Fruit fly (Drosophila melanogaster): Measurements from ENCODE around the gene CG10098.

Gene CG10098

DNA sequence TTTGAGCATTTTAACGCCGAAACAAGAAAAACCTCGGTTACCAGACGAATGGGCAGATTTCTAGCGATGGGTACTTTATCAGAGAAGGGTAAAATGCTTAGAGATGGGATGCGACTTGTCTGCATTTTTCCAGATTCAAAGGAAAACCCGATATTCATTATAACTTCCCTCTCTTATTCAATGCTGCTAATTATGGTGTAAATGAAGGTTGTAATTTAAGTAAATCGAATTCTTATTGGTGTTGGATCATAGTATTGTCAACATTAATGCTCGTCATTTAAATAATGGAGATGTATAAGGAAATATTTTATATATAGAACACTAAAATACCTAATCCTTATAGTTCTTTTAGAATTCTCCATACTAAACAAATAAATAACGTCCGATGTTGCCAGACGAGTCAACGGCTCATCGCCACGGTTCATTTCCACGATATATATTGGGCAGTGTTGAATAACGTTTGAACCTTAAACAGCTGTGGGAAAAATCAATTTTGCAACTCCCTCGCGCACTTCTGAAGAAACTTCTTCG is at the start of gene CG10098, which contains the start of gene Alh (continued):
- TF ChIP-seq lilli (GFP tag; optimal IDR thresholded peaks at IDR 0.05): peak; percentile 94
- TF ChIP-seq otp (GFP tag; IDR thresholded peaks at IDR 0.05): peak; percentile 75; the same call in 2 of the 3 replicates
- TF ChIP-seq CG15601 (tag; optimal IDR thresholded peaks at IDR 0.05): peak; percentile 73
- TF ChIP-seq HLHmδ (GFP tag; optimal IDR thresholded peaks at IDR 0.05): no peak
- peak; percentile 61 for TF ChIP-seq CG31388 (GFP tag; optimal IDR thresholded peaks at IDR 0.05)
- peak; percentile 48; the same call in 2 of the 3 replicates for TF ChIP-seq CG14050 (GFP tag; IDR thresholded peaks at IDR 0.05)
- no peak for TF ChIP-seq MTF-1 (GFP tag; optimal IDR thresholded peaks at IDR 0.05; ENCODE audit: borderline replicate concordance)
- no peak; the same call in 2 of the 3 replicates for TF ChIP-seq so (GFP tag; IDR thresholded peaks at IDR 0.05)
- TF ChIP-seq ara (GFP tag; IDR thresholded peaks at IDR 0.05): no peak
- TF ChIP-seq C15 (GFP tag; IDR thresholded peaks at IDR 0.05): 0 out of 3 replicates have a peak, but pooled peaks have one; percentile 50
- no peak for TF ChIP-seq usp (GFP tag; optimal IDR thresholded peaks at IDR 0.05)
- TF ChIP-seq CG8281 (tag; optimal IDR thresholded peaks at IDR 0.05): no peak
- TF ChIP-seq CG4617 (GFP tag; optimal IDR thresholded peaks at IDR 0.05; ENCODE audit: borderline replicate concordance): peak; percentile 94
- TF ChIP-seq unpg (GFP tag; optimal IDR thresholded peaks at IDR 0.05): peak; percentile 68
- peak; percentile 69 for TF ChIP-seq CG4854 (GFP tag; optimal IDR thresholded peaks at IDR 0.05)
- TF ChIP-seq CG6689 (GFP tag; IDR thresholded peaks at IDR 0.05): peak; percentile 73
- TF ChIP-seq bsh (GFP tag; optimal IDR thresholded peaks at IDR 0.05): peak in 1 of 2 experiments; percentile 71
- peak in 1 of 2 experiments; percentile 52 for TF ChIP-seq insv (GFP tag; optimal IDR thresholded peaks at IDR 0.05)
- TF ChIP-seq dati (GFP tag; IDR thresholded peaks at IDR 0.05): 0 out of 2 replicates have a peak, but pooled peaks have one; percentile 18
- peak; percentile 76 for TF ChIP-seq CG18476 (GFP tag; optimal IDR thresholded peaks at IDR 0.05)
- TF ChIP-seq NC2β (GFP tag; optimal IDR thresholded peaks at IDR 0.05): peak; percentile 70
- TF ChIP-seq CG8089 (GFP tag; optimal IDR thresholded peaks at IDR 0.05): peak; percentile 67
- TF ChIP-seq br (optimal IDR thresholded peaks at IDR 0.05): no peak
- peak; percentile 93 for TF ChIP-seq Xbp1 (GFP tag; optimal IDR thresholded peaks at IDR 0.05)
- peak; percentile 68; the same call in 1 of the 3 replicates for TF ChIP-seq ase (GFP tag; IDR thresholded peaks at IDR 0.05)
- peak; percentile 50; the same call in 1 of the 2 replicates for TF ChIP-seq rib (GFP tag; IDR thresholded peaks at IDR 0.05)
- TF ChIP-seq HLH54F (GFP tag; optimal IDR thresholded peaks at IDR 0.05): peak; percentile 92
- peak; percentile 34; the same call in 1 of the 2 replicates for TF ChIP-seq dimm (GFP tag; IDR thresholded peaks at IDR 0.05)
- peak; percentile 89 for TF ChIP-seq tio (GFP tag; optimal IDR thresholded peaks at IDR 0.05)
- TF ChIP-seq CG7928 (GFP tag; optimal IDR thresholded peaks at IDR 0.05): peak; percentile 43
- TF ChIP-seq CG15073 (GFP tag; optimal IDR thresholded peaks at IDR 0.05): peak; percentile 40
- TF ChIP-seq Doc2 (GFP tag; IDR thresholded peaks at IDR 0.05): no peak
- TF ChIP-seq tap (tag; optimal IDR thresholded peaks at IDR 0.05): peak; percentile 59
- TF ChIP-seq Stat92E (GFP tag; optimal IDR thresholded peaks at IDR 0.05): no peak
- peak; percentile 91 for TF ChIP-seq dpn (GFP tag; optimal IDR thresholded peaks at IDR 0.05)
- TF ChIP-seq Spps (tag; optimal IDR thresholded peaks at IDR 0.05): peak; percentile 34
- TF ChIP-seq Ets97D (GFP tag; optimal IDR thresholded peaks at IDR 0.05): peak; percentile 75
- TF ChIP-seq CG1233 (GFP tag; optimal IDR thresholded peaks at IDR 0.05): peak; percentile 74
- no peak for TF ChIP-seq pan (optimal IDR thresholded peaks at IDR 0.05)
- TF ChIP-seq pan (GFP tag; optimal IDR thresholded peaks at IDR 0.05 in 1 of 2, IDR thresholded peaks at IDR 0.05 in 1 of 2): peak in 1 of 2 experiments; percentile 70
- TF ChIP-seq D19A (tag; optimal IDR thresholded peaks at IDR 0.05): peak; percentile 47
- peak; percentile 87 for TF ChIP-seq ken (GFP tag; IDR thresholded peaks at IDR 0.05)
- peak; percentile 40 for TF ChIP-seq kah (GFP tag; optimal IDR thresholded peaks at IDR 0.05)
- peak; percentile 10 for TF ChIP-seq CG6813 (GFP tag; optimal IDR thresholded peaks at IDR 0.05)
- no peak for TF ChIP-seq GATAe (GFP tag; conservative IDR thresholded peaks at IDR 0.05)
- TF ChIP-seq Eip74EF (GFP tag; optimal IDR thresholded peaks at IDR 0.05): peak in 1 of 2 experiments; percentile 44
- TF ChIP-seq vnd (GFP tag; IDR thresholded peaks at IDR 0.05; ENCODE audit: partially characterized antibody): peak; percentile 71
- TF ChIP-seq CG1603 (tag; optimal IDR thresholded peaks at IDR 0.05): peak; percentile 55
- TF ChIP-seq bbx (GFP tag; IDR thresholded peaks at IDR 0.05; ENCODE audit: partially characterized antibody): peak; percentile 68
